Fruit fly (Drosophila melanogaster) whole organism, embryonic: ENCODE results near the gene Set2.

ENCODE experiments used
- B-H1 ChIP-seq: fragments of 200-800 bp; sonication (Bioruptor generic); IDR thresholded peaks from 3 replicates; pipeline ENCODE4 v1.3.6; 2022; ENCODE audit warnings: missing biosample characterization, missing genetic modification characterization
- Bdp1 ChIP-seq: fragments of 200-800 bp; sonication (Bioruptor generic); optimal IDR thresholded peaks from 3 replicates; lab custom pipeline; 2016; ENCODE audit warnings: missing biosample characterization, missing genetic modification characterization
- CG12391 ChIP-seq: fragments of 200-800 bp; sonication (Bioruptor generic); optimal IDR thresholded peaks from 3 replicates; lab custom pipeline; 2018; ENCODE audit warnings: missing biosample characterization, mild to moderate bottlenecking, missing genetic modification characterization, moderate library complexity
- CG15514 ChIP-seq: fragments of 200-800 bp; sonication (Bioruptor generic); optimal IDR thresholded peaks from 3 replicates; lab custom pipeline; 2017; ENCODE audit warnings: missing biosample characterization, missing genetic modification characterization, mild to moderate bottlenecking, moderate library complexity, missing genetic modification reagents
- CG1602 ChIP-seq: fragments of 200-800 bp; sonication (Bioruptor generic); optimal IDR thresholded peaks from 3 replicates; lab custom pipeline; 2016; ENCODE audit warnings: missing biosample characterization, missing genetic modification characterization
- CG17359 ChIP-seq: fragments of 200-800 bp; sonication (Bioruptor generic); optimal IDR thresholded peaks from 3 replicates; lab custom pipeline; 2018; ENCODE audit warnings: missing biosample characterization, mild to moderate bottlenecking, missing genetic modification characterization, moderate library complexity
- CG17612 ChIP-seq: fragments of 200-800 bp; sonication (Bioruptor generic); IDR thresholded peaks from 2 replicates; pipeline ENCODE4 v1.3.6; 2022; ENCODE audit warnings: missing biosample characterization, missing genetic modification characterization
- CG2116 ChIP-seq: fragments of 200-800 bp; sonication (Bioruptor generic); optimal IDR thresholded peaks from 3 replicates; lab custom pipeline; 2018; ENCODE audit warnings: missing biosample characterization, mild to moderate bottlenecking, missing genetic modification characterization
- CG31388 ChIP-seq: fragments of 200-800 bp; sonication (Bioruptor generic); optimal IDR thresholded peaks from 2 replicates; lab custom pipeline; 2016; ENCODE audit warnings: missing biosample characterization, missing genetic modification characterization
- CG3163 ChIP-seq: fragments of 200-800 bp; sonication (Bioruptor generic); optimal IDR thresholded peaks from 3 replicates; lab custom pipeline; 2016; ENCODE audit warnings: missing biosample characterization, missing genetic modification characterization
- CG34422 ChIP-seq: fragments of 200-800 bp; sonication (Bioruptor generic); IDR thresholded peaks from 3 replicates; pipeline ENCODE4 v1.3.6; 2022; ENCODE audit warnings: missing biosample characterization, missing genetic modification characterization
- CG4730 ChIP-seq: fragments of 200-800 bp; sonication (Bioruptor generic); IDR thresholded peaks from 2 replicates; pipeline ENCODE4 v1.3.6; 2022; ENCODE audit warnings: missing biosample characterization, missing genetic modification characterization
- CG7786 ChIP-seq: fragments of 200-800 bp; sonication (Bioruptor generic); optimal IDR thresholded peaks from 2 replicates; lab custom pipeline; 2016; ENCODE audit warnings: missing biosample characterization, missing genetic modification characterization
- CG9817 ChIP-seq: fragments of 200-800 bp; sonication (Bioruptor generic); optimal IDR thresholded peaks from 2 replicates; lab custom pipeline; 2018; ENCODE audit warnings: missing biosample characterization, mild to moderate bottlenecking, missing genetic modification characterization, moderate library complexity
- CG9932 ChIP-seq: fragments of 200-800 bp; sonication (Bioruptor generic); IDR thresholded peaks from 2 replicates; pipeline ENCODE4 v1.3.6; 2022; ENCODE audit warnings: missing biosample characterization, missing genetic modification characterization
- Drgx ChIP-seq: fragments of 200-800 bp; sonication (Bioruptor generic); IDR thresholded peaks from 2 replicates; pipeline ENCODE4 v1.3.6; 2022; ENCODE audit warnings: missing biosample characterization, missing genetic modification characterization
- ERR ChIP-seq: fragments of 200-800 bp; sonication (Bioruptor generic); optimal IDR thresholded peaks from 2 replicates; lab custom pipeline; 2016; ENCODE audit warnings: missing biosample characterization, missing genetic modification characterization
- Fer3 ChIP-seq: fragments of 200-800 bp; sonication (Bioruptor generic); optimal IDR thresholded peaks from 2 replicates; lab custom pipeline; 2018; ENCODE audit warnings: missing biosample characterization, mild to moderate bottlenecking, missing genetic modification characterization, moderate library complexity
- Jarid2 ChIP-seq: fragments of 200-800 bp; sonication (Bioruptor generic); optimal IDR thresholded peaks from 3 replicates; lab custom pipeline; 2017; ENCODE audit warnings: mild to moderate bottlenecking, missing biosample characterization, missing genetic modification reagents, missing genetic modification characterization
- Kr ChIP-seq: fragments of 200-800 bp; sonication (Bioruptor generic); optimal IDR thresholded peaks from 2 replicates; lab custom pipeline; 2017; ENCODE audit warnings: missing biosample characterization, mild to moderate bottlenecking, missing genetic modification characterization
- NFAT ChIP-seq: fragments of 200-800 bp; sonication (Bioruptor generic); IDR thresholded peaks from 2 replicates; pipeline ENCODE4 v1.3.6; 2022; ENCODE audit warnings: missing biosample characterization, missing genetic modification characterization
- Neu2 ChIP-seq: fragments of 200-800 bp; sonication (Bioruptor generic); optimal IDR thresholded peaks from 3 replicates; lab custom pipeline; 2016; ENCODE audit warnings: missing biosample characterization, missing genetic modification characterization, borderline replicate concordance
- Nf-YA ChIP-seq: fragments of 200-800 bp; sonication (Bioruptor generic); IDR thresholded peaks from 2 replicates; pipeline ENCODE4 v1.3.6; 2022; ENCODE audit warnings: missing biosample characterization, missing genetic modification characterization
- Oaz ChIP-seq: fragments of 200-800 bp; sonication (Bioruptor generic); IDR thresholded peaks from 2 replicates; pipeline ENCODE4 v1.3.6; 2022; ENCODE audit warnings: missing biosample characterization, missing genetic modification characterization
- PHDP ChIP-seq: fragments of 200-800 bp; sonication (Bioruptor generic); optimal IDR thresholded peaks from 3 replicates; lab custom pipeline; 2018; ENCODE audit warnings: missing biosample characterization, mild to moderate bottlenecking, missing genetic modification characterization, moderate library complexity
- Pdp1 ChIP-seq, 2 experiments: fragments of 200-800 bp; sonication (Bioruptor generic); optimal IDR thresholded peaks; 3 replicates each; lab custom pipeline; 2016; ENCODE audit warnings: missing biosample characterization in 2 of 2, missing genetic modification characterization in 2 of 2, mild to moderate bottlenecking in 1 of 2, moderate library complexity in 1 of 2
- Trl ChIP-seq, 3 experiments: fragments of >200 bp in 2 of 3; fragments of 200-800 bp in 1 of 3; sonication (Bioruptor generic) in 1 of 3; optimal IDR thresholded peaks; 2 replicates in 1 of 3; 3 replicates in 2 of 3; lab custom pipeline; 2016 to 2017; ENCODE audit warnings: missing biosample characterization in 1 of 3, missing genetic modification characterization in 1 of 3
- YL-1 ChIP-seq: fragments of 200-800 bp; sonication (Bioruptor generic); optimal IDR thresholded peaks from 3 replicates; lab custom pipeline; 2017; ENCODE audit warnings: missing biosample characterization, mild to moderate bottlenecking, missing genetic modification characterization
- ash1 ChIP-seq: fragments of 200-800 bp; sonication (Bioruptor generic); optimal IDR thresholded peaks from 2 replicates; lab custom pipeline; 2018; ENCODE audit warnings: missing biosample characterization, mild to moderate bottlenecking, missing genetic modification characterization
- chinmo ChIP-seq: fragments of 200-800 bp; sonication (Bioruptor generic); IDR thresholded peaks from 4 replicates; pipeline ENCODE4 v1.3.6; 2022; ENCODE audit warnings: missing biosample characterization, missing genetic modification characterization; ENCODE audit not compliant: partially characterized antibody
- crol ChIP-seq: fragments of 200-800 bp; sonication (Bioruptor generic); IDR thresholded peaks from 2 replicates; pipeline ENCODE4 v1.3.6; 2022; ENCODE audit warnings: missing biosample characterization, missing genetic modification characterization
- ewg ChIP-seq: fragments of 200-800 bp; sonication (Bioruptor generic); optimal IDR thresholded peaks from 3 replicates; lab custom pipeline; 2017; ENCODE audit warnings: mild to moderate bottlenecking, missing biosample characterization, missing genetic modification reagents, missing genetic modification characterization
- hbn ChIP-seq: fragments of 200-800 bp; sonication (Bioruptor generic); IDR thresholded peaks from 2 replicates; pipeline ENCODE4 v1.3.6; 2022; ENCODE audit warnings: missing biosample characterization, missing genetic modification characterization; ENCODE audit not compliant: partially characterized antibody
- jumu ChIP-seq: fragments of 200-800 bp; sonication (Bioruptor generic); optimal IDR thresholded peaks from 3 replicates; lab custom pipeline; 2016; ENCODE audit warnings: missing biosample characterization, missing genetic modification characterization
- lbe ChIP-seq: fragments of 200-800 bp; sonication (Bioruptor generic); optimal IDR thresholded peaks from 2 replicates; lab custom pipeline; 2016; ENCODE audit warnings: missing biosample characterization, mild to moderate bottlenecking, missing genetic modification characterization
- nmo ChIP-seq: fragments of 200-800 bp; sonication (Bioruptor generic); optimal IDR thresholded peaks from 2 replicates; lab custom pipeline; 2018; ENCODE audit warnings: missing biosample characterization, mild to moderate bottlenecking, missing genetic modification characterization, moderate library complexity
- org-1 ChIP-seq: fragments of 200-800 bp; sonication (Bioruptor generic); optimal IDR thresholded peaks from 2 replicates; lab custom pipeline; 2017; ENCODE audit warnings: missing biosample characterization, missing genetic modification characterization
- scrt ChIP-seq: fragments of 200-800 bp; sonication (Bioruptor generic); optimal IDR thresholded peaks from 2 replicates; lab custom pipeline; 2018; ENCODE audit warnings: missing biosample characterization, mild to moderate bottlenecking, missing genetic modification characterization, moderate library complexity
- vfl ChIP-seq: fragments of 200-800 bp; sonication (Bioruptor generic); optimal IDR thresholded peaks from 2 replicates; lab custom pipeline; 2016; ENCODE audit warnings: missing biosample characterization, missing genetic modification characterization
- yki ChIP-seq: fragments of >200 bp; optimal IDR thresholded peaks from 3 replicates; lab custom pipeline; 2018

Set2 gene

dm6 chrX:13394343-13394742 is 18.7 kb upstream of the Set2 start (continued):
- TF ChIP-seq Oaz (GFP tag; lab: Robert Waterston, UW), result no peak
- TF ChIP-seq CG4730 (GFP tag; lab: Robert Waterston, UW), result no peak
- no peak for TF ChIP-seq nmo (GFP tag; lab: Kevin White, UChicago)
- no peak for TF ChIP-seq Nf-YA (GFP tag; lab: Robert Waterston, UW)
- no peak for TF ChIP-seq hbn (GFP tag; lab: Robert Waterston, UW)
- TF ChIP-seq CG9932 (GFP tag; lab: Robert Waterston, UW), result peak; percentile 22; the same call in 1 of the 2 replicates
- TF ChIP-seq ewg, result no peak
- peak; percentile 2 for TF ChIP-seq CG7786 (GFP tag; lab: Kevin White, UChicago)
- no peak for TF ChIP-seq NFAT (GFP tag; lab: Robert Waterston, UW)
- TF ChIP-seq CG17612 (GFP tag; lab: Robert Waterston, UW), result no peak
- no peak for TF ChIP-seq Fer3
- no peak for TF ChIP-seq yki (lab: Kevin White, UChicago)
- TF ChIP-seq Kr, result no peak
- TF ChIP-seq PHDP (tag; lab: Kevin White, UChicago), result no peak
- no peak for TF ChIP-seq Neu2 (GFP tag; lab: Kevin White, UChicago)
- TF ChIP-seq Drgx (GFP tag; lab: Robert Waterston, UW), result 0 out of 2 replicates have a peak, but pooled peaks have one; percentile 24
- TF ChIP-seq org-1, result no peak
- TF ChIP-seq CG12391, result no peak
- no peak for TF ChIP-seq CG2116 (GFP tag; lab: Kevin White, UChicago)
- TF ChIP-seq CG17359 (tag; lab: Kevin White, UChicago), result no peak
- TF ChIP-seq Bdp1 (GFP tag; lab: Kevin White, UChicago), result no peak
- no peak for TF ChIP-seq vfl (GFP tag; lab: Kevin White, UChicago)
- TF ChIP-seq CG34422 (GFP tag; lab: Robert Waterston, UW), result no peak
- TF ChIP-seq CG1602 (GFP tag; lab: Kevin White, UChicago), result no peak
- TF ChIP-seq scrt, result no peak
- TF ChIP-seq CG15514 (GFP tag; lab: Kevin White, UChicago), result no peak
- peak; percentile 4 for TF ChIP-seq lbe (GFP tag; lab: Kevin White, UChicago)
- TF ChIP-seq ash1, result no peak
- TF ChIP-seq CG31388 (GFP tag; lab: Kevin White, UChicago), result no peak
- no peak for TF ChIP-seq B-H1
- TF ChIP-seq jumu, result no peak
- no peak for TF ChIP-seq Trl (optimal IDR thresholded peaks at IDR 0.05; lab: Kevin White, UChicago)
- no peak for TF ChIP-seq Trl (GFP tag; optimal IDR thresholded peaks at IDR 0.05; lab: Kevin White, UChicago)

- 0 out of 4 replicates have a peak, but pooled peaks have one; percentile 53 for TF ChIP-seq chinmo (GFP tag; lab: Robert Waterston, UW)
- no peak for TF ChIP-seq vfl (GFP tag; lab: Kevin White, UChicago)
- TF ChIP-seq YL-1 (GFP tag; lab: Kevin White, UChicago), result no peak
- TF ChIP-seq Jarid2 (GFP tag; lab: Kevin White, UChicago), result no peak
- peak; percentile 93 for TF ChIP-seq CG3163 (GFP tag; lab: Kevin White, UChicago)
- no peak for TF ChIP-seq CG1602 (GFP tag; lab: Kevin White, UChicago)
- TF ChIP-seq CG9817, result no peak
- TF ChIP-seq ERR, result no peak
- TF ChIP-seq Pdp1 (GFP tag; optimal IDR thresholded peaks at IDR 0.05; lab: Kevin White, UChicago), result peak in 1 of 2 experiments; percentile 55
- peak; percentile 44 to 61 for TF ChIP-seq Trl (optimal IDR thresholded peaks at IDR 0.05; lab: Kevin White, UChicago)
- no peak for TF ChIP-seq Trl (GFP tag; optimal IDR thresholded peaks at IDR 0.05; lab: Kevin White, UChicago)
- 0 out of 2 replicates have a peak, but pooled peaks have one; percentile 6 for TF ChIP-seq crol (GFP tag; lab: Robert Waterston, UW)
Measured at dm6 chrX:13395020-13395419, 18.0 kb upstream of the Set2 start.
